Fruit fly (Drosophila melanogaster) Kc167 (cell line): Measurements from ENCODE around the gene CG1572.

ENCODE experiments used
- Myc ChIP-seq: fragments of >200 bp; optimal IDR thresholded peaks from 2 replicates; lab custom pipeline; 2017; ENCODE audit warnings: missing external identifiers
- Sin3A ChIP-seq: fragments of >200 bp; optimal IDR thresholded peaks from 2 replicates; lab custom pipeline; 2018; ENCODE audit warnings: missing external identifiers
- h ChIP-seq: fragments of >200 bp; optimal IDR thresholded peaks from 3 replicates; lab custom pipeline; 2018; ENCODE audit warnings: missing external identifiers
- insv ChIP-seq: fragments of >200 bp; optimal IDR thresholded peaks from 3 replicates; lab custom pipeline; 2018; ENCODE audit warnings: missing external identifiers
- psq ChIP-seq: fragments of >200 bp; optimal IDR thresholded peaks from 2 replicates; lab custom pipeline; 2017; ENCODE audit warnings: missing external identifiers
- ttk ChIP-seq: sonication (Bioruptor generic); optimal IDR thresholded peaks from 2 replicates; lab custom pipeline; 2017; ENCODE audit warnings: missing external identifiers

Gene CG1572

DNA sequence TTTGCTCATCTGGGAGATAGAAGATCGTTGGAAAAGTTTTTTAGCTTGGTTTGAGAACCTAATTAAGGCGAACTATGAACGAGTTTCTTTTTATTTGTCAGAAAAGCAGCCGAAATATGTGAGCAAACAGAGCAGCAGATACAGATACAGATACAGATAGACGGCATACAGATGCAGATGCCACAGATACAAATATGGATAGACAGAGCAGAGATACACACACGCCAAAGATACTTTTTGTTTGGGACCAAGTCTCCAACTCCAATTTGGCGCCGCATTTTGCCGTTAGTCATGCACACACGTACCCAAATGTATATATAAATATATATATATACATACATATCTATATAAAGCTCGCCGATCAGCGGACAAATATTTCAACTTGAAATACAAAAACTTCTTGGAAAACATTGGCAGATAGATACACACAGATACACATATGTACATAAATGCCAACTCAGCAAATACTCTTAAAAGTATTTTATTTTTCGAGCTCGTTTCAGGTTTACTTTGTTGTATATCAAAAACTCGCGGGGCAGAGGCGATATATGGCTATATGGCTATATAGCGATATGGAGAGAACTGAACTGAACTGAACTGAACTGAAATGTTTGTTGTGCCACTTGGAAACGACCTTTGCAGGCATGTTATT is 48.2 kb downstream of the CG1572 start:
- no peak for TF ChIP-seq h (lab: Kevin White, UChicago)
- no peak for TF ChIP-seq ttk
- TF ChIP-seq Myc: no peak
- TF ChIP-seq psq (lab: Kevin White, UChicago): no peak
- TF ChIP-seq insv (lab: Kevin White, UChicago): no peak
- TF ChIP-seq Sin3A (lab: Kevin White, UChicago): no peak

DNA sequence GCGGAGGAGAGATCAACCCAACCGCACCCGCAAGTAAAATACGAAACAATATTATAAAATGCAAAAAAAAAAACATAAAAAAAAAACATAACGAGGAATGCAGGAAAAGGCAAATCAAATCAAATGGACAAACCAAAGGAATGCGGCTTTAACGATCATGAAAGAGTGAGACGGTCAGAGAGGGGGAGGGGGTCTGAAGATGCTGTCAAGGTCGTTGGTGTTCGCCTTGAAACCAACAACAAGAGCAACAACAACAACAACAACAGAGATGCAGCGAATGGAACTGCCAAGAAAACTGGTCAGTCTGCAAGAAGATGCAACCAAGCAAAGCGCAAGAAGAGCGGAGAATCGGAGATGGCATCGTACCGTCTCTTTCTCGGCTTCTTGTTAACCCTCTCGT is 52.2 kb downstream of the CG1572 start:
- TF ChIP-seq ttk (no peak), h (lab: Kevin White, UChicago) (no peak), Sin3A (lab: Kevin White, UChicago) (no peak), psq (lab: Kevin White, UChicago) (no peak), insv (lab: Kevin White, UChicago) (no peak), Myc (no peak)
